Fruit fly (Drosophila melanogaster): ENCODE results near the gene CG10301.

- TF ChIP-seq usp (GFP tag; optimal IDR thresholded peaks at IDR 0.05), result no peak
- no peak for TF ChIP-seq psq (optimal IDR thresholded peaks at IDR 0.05)
These were observed 12.0 kb downstream of the CG10301 start for dm6 chr3R:23721936-23722335.
